Fruit fly (Drosophila melanogaster) whole organism, embryonic: ENCODE data around the gene CG33521.

Experiments
- Ada2b ChIP-seq: fragments of 200-800 bp; sonication (Bioruptor generic); IDR thresholded peaks from 2 replicates; pipeline ENCODE4 v1.3.6; 2022; ENCODE audit warnings: missing biosample characterization, missing genetic modification characterization
- CG10274 ChIP-seq: fragments of 200-800 bp; sonication (Bioruptor generic); optimal IDR thresholded peaks from 3 replicates; lab custom pipeline; 2017; ENCODE audit warnings: missing biosample characterization, mild to moderate bottlenecking, missing genetic modification characterization
- CG10431 ChIP-seq: fragments of 200-800 bp; sonication (Bioruptor generic); optimal IDR thresholded peaks from 3 replicates; lab custom pipeline; 2018; ENCODE audit warnings: missing biosample characterization, mild to moderate bottlenecking, missing genetic modification characterization
- CG10462 ChIP-seq: fragments of 200-800 bp; sonication (Bioruptor generic); optimal IDR thresholded peaks from 2 replicates; lab custom pipeline; 2016; ENCODE audit warnings: missing biosample characterization, missing genetic modification characterization
- CG10959 ChIP-seq: fragments of 200-800 bp; sonication (Bioruptor generic); IDR thresholded peaks from 2 replicates; pipeline ENCODE4 v1.3.6; 2022; ENCODE audit warnings: missing biosample characterization, missing genetic modification characterization
- CG12155 ChIP-seq: fragments of 200-800 bp; sonication (Bioruptor generic); optimal IDR thresholded peaks from 3 replicates; lab custom pipeline; 2016; ENCODE audit warnings: missing biosample characterization, missing genetic modification characterization
- CG1529 ChIP-seq: fragments of 200-800 bp; sonication (Bioruptor generic); optimal IDR thresholded peaks from 3 replicates; lab custom pipeline; 2018; ENCODE audit warnings: missing biosample characterization, missing genetic modification characterization
- CG1603 ChIP-seq: fragments of 200-800 bp; sonication (Bioruptor generic); optimal IDR thresholded peaks from 2 replicates; lab custom pipeline; 2019; ENCODE audit warnings: missing biosample characterization, mild to moderate bottlenecking, missing genetic modification characterization, moderate library complexity
- CG17802 ChIP-seq: fragments of 200-800 bp; sonication (Bioruptor generic); optimal IDR thresholded peaks from 2 replicates; lab custom pipeline; 2018; ENCODE audit warnings: missing biosample characterization, mild to moderate bottlenecking, missing genetic modification characterization, moderate library complexity
- CG32532 ChIP-seq: fragments of 200-800 bp; sonication (Bioruptor generic); IDR thresholded peaks from 2 replicates; pipeline ENCODE4 v1.3.6; 2022; ENCODE audit warnings: missing biosample characterization, missing genetic modification characterization
- CG34224 ChIP-seq: fragments of 200-800 bp; sonication (Bioruptor generic); IDR thresholded peaks from 3 replicates; pipeline ENCODE4 v1.3.6; 2022; ENCODE audit warnings: missing biosample characterization, missing genetic modification characterization; ENCODE audit not compliant: partially characterized antibody
- CG4854 ChIP-seq: fragments of 200-800 bp; sonication (Bioruptor generic); optimal IDR thresholded peaks from 2 replicates; lab custom pipeline; 2016; ENCODE audit warnings: missing biosample characterization, missing genetic modification characterization, inconsistent platforms
- CG5180 ChIP-seq: fragments of 200-800 bp; sonication (Bioruptor generic); optimal IDR thresholded peaks from 3 replicates; lab custom pipeline; 2017; ENCODE audit warnings: missing biosample characterization, missing genetic modification characterization, mild to moderate bottlenecking, moderate library complexity, missing genetic modification reagents
- CG9727 ChIP-seq: fragments of 200-800 bp; sonication (Bioruptor generic); optimal IDR thresholded peaks from 3 replicates; lab custom pipeline; 2017; ENCODE audit warnings: missing biosample characterization, mild to moderate bottlenecking, missing genetic modification characterization
- Dip3 ChIP-seq: fragments of 200-800 bp; sonication (Bioruptor generic); optimal IDR thresholded peaks from 3 replicates; lab custom pipeline; 2016; ENCODE audit warnings: missing biosample characterization, missing genetic modification characterization
- Ets97D ChIP-seq: fragments of 200-800 bp; sonication (Bioruptor generic); optimal IDR thresholded peaks from 3 replicates; lab custom pipeline; 2016; ENCODE audit warnings: missing biosample characterization, missing genetic modification characterization
- Hand ChIP-seq: fragments of 200-800 bp; sonication (Bioruptor generic); optimal IDR thresholded peaks from 2 replicates; lab custom pipeline; 2017; ENCODE audit warnings: mild to moderate bottlenecking, missing biosample characterization, missing genetic modification reagents, missing genetic modification characterization
- HmgD ChIP-seq: fragments of 200-800 bp; sonication (Bioruptor generic); optimal IDR thresholded peaks from 3 replicates; lab custom pipeline; 2016; ENCODE audit warnings: missing biosample characterization, missing genetic modification characterization
- Hr39 ChIP-seq: fragments of >200 bp; optimal IDR thresholded peaks from 2 replicates; lab custom pipeline; 2017
- MBD-R2 ChIP-seq: fragments of 200-800 bp; sonication (Bioruptor generic); IDR thresholded peaks from 2 replicates; pipeline ENCODE4 v1.3.6; 2022; ENCODE audit warnings: missing biosample characterization, missing genetic modification characterization
- MESR4 ChIP-seq: fragments of 200-800 bp; sonication (Bioruptor generic); optimal IDR thresholded peaks from 2 replicates; lab custom pipeline; 2018; ENCODE audit warnings: missing biosample characterization, mild to moderate bottlenecking, missing genetic modification characterization, moderate library complexity
- Scr ChIP-seq: fragments of 200-800 bp; sonication (Bioruptor generic); IDR thresholded peaks from 2 replicates; pipeline ENCODE4 v1.3.6; 2022; ENCODE audit warnings: missing biosample characterization, missing genetic modification characterization; ENCODE audit not compliant: partially characterized antibody
- Sry-δ ChIP-seq: fragments of 200-800 bp; sonication (Bioruptor generic); optimal IDR thresholded peaks from 2 replicates; lab custom pipeline; 2016; ENCODE audit warnings: missing biosample characterization, missing genetic modification characterization
- Taf1 ChIP-seq: fragments of 200-800 bp; sonication (Bioruptor generic); IDR thresholded peaks from 2 replicates; pipeline ENCODE4 v1.3.6; 2022; ENCODE audit warnings: missing biosample characterization, missing genetic modification characterization
- ara ChIP-seq: fragments of 200-800 bp; sonication (Bioruptor generic); IDR thresholded peaks from 2 replicates; pipeline ENCODE4 v1.3.6; 2022; ENCODE audit warnings: missing biosample characterization, missing genetic modification characterization
- ato ChIP-seq: fragments of 200-800 bp; sonication (Bioruptor generic); IDR thresholded peaks from 2 replicates; pipeline ENCODE4 v1.3.6; 2022; ENCODE audit warnings: missing biosample characterization, missing genetic modification characterization; ENCODE audit not compliant: partially characterized antibody
- bbx ChIP-seq: fragments of 200-800 bp; sonication (Bioruptor generic); IDR thresholded peaks from 2 replicates; pipeline ENCODE4 v1.3.6; 2022; ENCODE audit warnings: missing biosample characterization, missing genetic modification characterization; ENCODE audit not compliant: partially characterized antibody
- da ChIP-seq: fragments of 200-800 bp; sonication (Bioruptor generic); optimal IDR thresholded peaks from 2 replicates; lab custom pipeline; 2016; ENCODE audit warnings: missing biosample characterization, missing genetic modification characterization
- dan ChIP-seq: fragments of 200-800 bp; sonication (Bioruptor generic); IDR thresholded peaks from 2 replicates; pipeline ENCODE4 v1.3.6; 2022; ENCODE audit warnings: missing biosample characterization, missing genetic modification characterization
- ems ChIP-seq: fragments of 200-800 bp; sonication (Bioruptor generic); optimal IDR thresholded peaks from 3 replicates; lab custom pipeline; 2016; ENCODE audit warnings: missing biosample characterization, missing genetic modification characterization
- fu2 ChIP-seq: fragments of 200-800 bp; sonication (Bioruptor generic); optimal IDR thresholded peaks from 2 replicates; lab custom pipeline; 2016; ENCODE audit warnings: missing biosample characterization, missing genetic modification characterization
- gt ChIP-seq: fragments of 200-800 bp; sonication (Bioruptor generic); IDR thresholded peaks from 2 replicates; pipeline ENCODE4 v1.3.6; 2022; ENCODE audit warnings: missing biosample characterization, missing genetic modification characterization
- hb ChIP-seq: fragments of 200-800 bp; sonication (Bioruptor generic); IDR thresholded peaks from 3 replicates; pipeline ENCODE4 v1.3.6; 2022; ENCODE audit warnings: missing biosample characterization, missing genetic modification characterization; ENCODE audit not compliant: partially characterized antibody
- inv ChIP-seq: fragments of 200-800 bp; sonication (Bioruptor generic); IDR thresholded peaks from 2 replicates; pipeline ENCODE4 v1.3.6; 2022; ENCODE audit warnings: missing biosample characterization, missing genetic modification characterization; ENCODE audit not compliant: partially characterized antibody
- lola ChIP-seq, 3 experiments: fragments of >200 bp in 2 of 3; fragments of 200-800 bp in 1 of 3; sonication (Bioruptor generic) in 1 of 3; optimal IDR thresholded peaks; 2 replicates each; lab custom pipeline; 2017 to 2019; ENCODE audit warnings: missing biosample characterization in 3 of 3, missing genetic modification characterization in 3 of 3, mild to moderate bottlenecking in 1 of 3, moderate library complexity in 1 of 3
- luna ChIP-seq: fragments of 200-800 bp; sonication (Bioruptor generic); optimal IDR thresholded peaks from 2 replicates; lab custom pipeline; 2016; ENCODE audit warnings: missing biosample characterization, missing genetic modification characterization
- onecut ChIP-seq: fragments of 200-800 bp; sonication (Bioruptor generic); IDR thresholded peaks from 2 replicates; pipeline ENCODE4 v1.3.6; 2022; ENCODE audit warnings: missing biosample characterization, missing genetic modification characterization
- phol ChIP-seq: fragments of 200-800 bp; sonication (Bioruptor generic); optimal IDR thresholded peaks from 3 replicates; lab custom pipeline; 2018; ENCODE audit warnings: missing biosample characterization, mild to moderate bottlenecking, missing genetic modification characterization, moderate library complexity
- pum ChIP-seq: fragments of 200-800 bp; sonication (Bioruptor generic); optimal IDR thresholded peaks from 2 replicates; lab custom pipeline; 2016; ENCODE audit warnings: missing biosample characterization, missing genetic modification characterization
- unc-4 ChIP-seq: fragments of 200-800 bp; sonication (Bioruptor generic); IDR thresholded peaks from 2 replicates; pipeline ENCODE4 v1.3.6; 2022; ENCODE audit warnings: missing biosample characterization, missing genetic modification characterization; ENCODE audit not compliant: partially characterized antibody
- unpg ChIP-seq: fragments of 200-800 bp; sonication (Bioruptor generic); optimal IDR thresholded peaks from 3 replicates; lab custom pipeline; 2018; ENCODE audit warnings: missing biosample characterization, mild to moderate bottlenecking, missing genetic modification characterization, moderate library complexity
- usp ChIP-seq: fragments of >200 bp; optimal IDR thresholded peaks from 2 replicates; lab custom pipeline; 2017; ENCODE audit warnings: missing biosample characterization, missing genetic modification characterization
- vvl ChIP-seq: fragments of 200-800 bp; sonication (Bioruptor generic); IDR thresholded peaks from 2 replicates; pipeline ENCODE4 v1.3.6; 2022; ENCODE audit warnings: missing biosample characterization, missing genetic modification characterization
- wor ChIP-seq: fragments of 200-800 bp; sonication (Bioruptor generic); IDR thresholded peaks from 2 replicates; pipeline ENCODE4 v1.3.6; 2022; ENCODE audit warnings: missing biosample characterization, missing genetic modification characterization
- zf30C ChIP-seq: fragments of 200-800 bp; sonication (Bioruptor generic); optimal IDR thresholded peaks from 3 replicates; lab custom pipeline; 2018; ENCODE audit warnings: missing biosample characterization, mild to moderate bottlenecking, missing genetic modification characterization

Gene CG33521

dm6 chr4:1231648-1232286, 46.2 kb downstream of the CG33521 start (continued):
- TF ChIP-seq Hand (GFP tag; lab: Kevin White, UChicago), result no peak
- TF ChIP-seq wor (GFP tag; lab: Robert Waterston, UW), result no peak
- peak; percentile 88 for TF ChIP-seq CG1603 (tag; lab: Kevin White, UChicago)
- no peak for TF ChIP-seq dan
- no peak for TF ChIP-seq zf30C
- peak; percentile 11 for TF ChIP-seq phol (tag; lab: Kevin White, UChicago)
- no peak for TF ChIP-seq CG10462 (GFP tag; lab: Kevin White, UChicago)
- no peak for TF ChIP-seq ara
- TF ChIP-seq CG10959 (GFP tag; lab: Robert Waterston, UW), result no peak
- no peak for TF ChIP-seq hb (GFP tag; lab: Robert Waterston, UW)
- peak; percentile 24; the same call in 1 of the 2 replicates for TF ChIP-seq bbx (GFP tag; lab: Robert Waterston, UW)
- no peak for TF ChIP-seq ems (GFP tag; lab: Kevin White, UChicago)
- peak; percentile 63 for TF ChIP-seq Scr (GFP tag; lab: Robert Waterston, UW)
- TF ChIP-seq MBD-R2, result no peak
- no peak for TF ChIP-seq Dip3 (GFP tag; lab: Kevin White, UChicago)
- TF ChIP-seq CG12155 (GFP tag; lab: Kevin White, UChicago), result no peak
- TF ChIP-seq inv (GFP tag; lab: Robert Waterston, UW), result no peak
- no peak for TF ChIP-seq CG9727 (GFP tag; lab: Kevin White, UChicago)
- TF ChIP-seq Ada2b, result no peak
- no peak for TF ChIP-seq usp (GFP tag; lab: Kevin White, UChicago)
- no peak for TF ChIP-seq vvl (GFP tag; lab: Robert Waterston, UW)
- TF ChIP-seq gt, result no peak
- TF ChIP-seq da (GFP tag; lab: Kevin White, UChicago), result no peak
- no peak for TF ChIP-seq fu2 (GFP tag; lab: Kevin White, UChicago)
- no peak for TF ChIP-seq CG4854
- no peak for TF ChIP-seq CG10431 (GFP tag; lab: Kevin White, UChicago)
- no peak for TF ChIP-seq unc-4
- TF ChIP-seq Taf1 (GFP tag; lab: Robert Waterston, UW), result no peak
- no peak for TF ChIP-seq Hr39 (lab: Kevin White, UChicago)
- no peak for TF ChIP-seq CG10274 (GFP tag; lab: Kevin White, UChicago)
- no peak for TF ChIP-seq CG5180
- no peak for TF ChIP-seq CG32532 (GFP tag; lab: Robert Waterston, UW)
- peak; percentile 94 for TF ChIP-seq CG17802
- no peak for TF ChIP-seq ato (GFP tag; lab: Robert Waterston, UW)
- peak; percentile 66 for TF ChIP-seq Sry-δ (GFP tag; lab: Kevin White, UChicago)
- no peak for TF ChIP-seq lola (GFP tag; optimal IDR thresholded peaks at IDR 0.05; lab: Kevin White, UChicago)
- no peak for TF ChIP-seq pum (GFP tag; lab: Kevin White, UChicago)
- peak; percentile 7 for TF ChIP-seq unpg
- TF ChIP-seq CG1529 (GFP tag; lab: Kevin White, UChicago), result no peak
- TF ChIP-seq MESR4, result peak; percentile 49
- TF ChIP-seq Ets97D, result peak; percentile 47
- TF ChIP-seq onecut (GFP tag; lab: Robert Waterston, UW), result peak; percentile 57
- no peak for TF ChIP-seq CG34224 (GFP tag; lab: Robert Waterston, UW)
- TF ChIP-seq HmgD, result no peak
- no peak for TF ChIP-seq luna (GFP tag; lab: Kevin White, UChicago)
